Worm (Caenorhabditis elegans) whole organism, L3 larva: ENCODE measurements around the gene zip-3.

Source experiments
- aly-2 ChIP-seq: fragments of 150-350 bp; optimal IDR thresholded peaks from 2 replicates; lab custom pipeline; 2014; ENCODE audit warnings: missing biosample characterization, missing genetic modification characterization
- ceh-28 ChIP-seq: fragments of 150-350 bp; optimal IDR thresholded peaks from 2 replicates; lab custom pipeline; 2014; ENCODE audit warnings: missing biosample characterization, missing genetic modification reagents, missing genetic modification characterization
- ceh-9 ChIP-seq: sonication (generic microtip); optimal IDR thresholded peaks from 2 replicates; lab custom pipeline; 2018; ENCODE audit warnings: missing biosample characterization, missing genetic modification characterization
- elt-1 ChIP-seq: fragments of 150-350 bp; optimal IDR thresholded peaks from 2 replicates; lab custom pipeline; 2014; ENCODE audit warnings: missing biosample characterization, missing genetic modification characterization
- jun-1 ChIP-seq: fragments of 150-350 bp; optimal IDR thresholded peaks from 2 replicates; lab custom pipeline; 2014; ENCODE audit warnings: missing biosample characterization, missing genetic modification reagents, missing genetic modification characterization
- mdl-1 ChIP-seq: fragments of 150-350 bp; optimal IDR thresholded peaks from 2 replicates; lab custom pipeline; 2014; ENCODE audit warnings: missing biosample characterization, missing genetic modification characterization
- nfya-1 ChIP-seq: sonication (generic microtip); optimal IDR thresholded peaks from 2 replicates; lab custom pipeline; 2017; ENCODE audit warnings: missing genetic modification characterization, mild to moderate bottlenecking, missing compliant biosample characterization, antibody characterized with exemption, moderate library complexity; ENCODE audit not compliant: insufficient read depth
- nhr-12 ChIP-seq: fragments of 150-350 bp; optimal IDR thresholded peaks from 2 replicates; lab custom pipeline; 2014; ENCODE audit warnings: missing biosample characterization, missing genetic modification characterization
- nhr-237 ChIP-seq: fragments of 150-350 bp; optimal IDR thresholded peaks from 2 replicates; lab custom pipeline; 2014; ENCODE audit warnings: missing biosample characterization, missing genetic modification characterization
- pha-4 ChIP-seq: fragments of 150-350 bp; optimal IDR thresholded peaks from 2 replicates; lab custom pipeline; 2014; ENCODE audit warnings: missing biosample characterization, missing genetic modification reagents, missing genetic modification characterization
- skn-1 ChIP-seq: fragments of 150-350 bp; optimal IDR thresholded peaks from 2 replicates; lab custom pipeline; 2014; ENCODE audit warnings: missing biosample characterization, missing genetic modification characterization
- unc-62 ChIP-seq: fragments of 150-350 bp; sonication (generic microtip); optimal IDR thresholded peaks from 4 replicates; lab custom pipeline; 2014; ENCODE audit warnings: missing biosample characterization, missing genetic modification reagents, missing genetic modification characterization
- ztf-11 ChIP-seq: fragments of 150-350 bp; optimal IDR thresholded peaks from 2 replicates; lab custom pipeline; 2014; ENCODE audit warnings: missing biosample characterization, missing genetic modification characterization

- TF ChIP-seq nfya-1 (tag; lab: Kevin White, UChicago), result no peak
- peak; percentile 24 for TF ChIP-seq ceh-28 (tag; lab: Kevin White, UChicago)
- no peak for TF ChIP-seq skn-1
- TF ChIP-seq aly-2 (tag; lab: Kevin White, UChicago), result no peak
- TF ChIP-seq mdl-1 (tag; lab: Kevin White, UChicago), result no peak
- TF ChIP-seq jun-1 (tag; lab: Kevin White, UChicago), result no peak
- no peak for TF ChIP-seq nhr-237 (tag; lab: Kevin White, UChicago)
- no peak for TF ChIP-seq unc-62 (GFP tag; lab: Kevin White, UChicago)
- no peak for TF ChIP-seq pha-4 (tag; lab: Kevin White, UChicago)
- no peak for TF ChIP-seq ztf-11 (tag; lab: Kevin White, UChicago)
- TF ChIP-seq nhr-12 (tag; lab: Kevin White, UChicago), result no peak
- no peak for TF ChIP-seq elt-1 (tag; lab: Kevin White, UChicago)
- no peak for TF ChIP-seq ceh-9 (tag; lab: Kevin White, UChicago)
Measured at ce11 chrII:13938290-13938689, 19.0 kb downstream of the zip-3 start.
